Fruit fly (Drosophila melanogaster) whole organism, embryonic: ENCODE measurements around the gene CG7342.

Source experiments
- ATbp ChIP-seq: fragments of 200-800 bp; sonication (Bioruptor generic); optimal IDR thresholded peaks from 2 replicates; lab custom pipeline; 2017; ENCODE audit warnings: missing biosample characterization, mild to moderate bottlenecking, missing genetic modification characterization, missing genetic modification reagents
- Aef1 ChIP-seq: fragments of 200-800 bp; sonication (Bioruptor generic); IDR thresholded peaks from 3 replicates; pipeline ENCODE4 v1.3.6; 2022; ENCODE audit warnings: missing biosample characterization, missing genetic modification characterization
- BtbVII ChIP-seq: fragments of 200-800 bp; sonication (Bioruptor generic); optimal IDR thresholded peaks from 3 replicates; lab custom pipeline; 2017; ENCODE audit warnings: missing biosample characterization, mild to moderate bottlenecking, missing genetic modification characterization
- Bteb2 ChIP-seq: fragments of 200-800 bp; sonication (Bioruptor generic); optimal IDR thresholded peaks from 2 replicates; lab custom pipeline; 2016; ENCODE audit warnings: missing biosample characterization, missing genetic modification characterization
- CG10321 ChIP-seq: fragments of 200-800 bp; sonication (Bioruptor generic); IDR thresholded peaks from 2 replicates; pipeline ENCODE4 v1.3.6; 2022; ENCODE audit warnings: missing biosample characterization, missing genetic modification characterization
- CG12769 ChIP-seq: fragments of 200-800 bp; sonication (Bioruptor generic); optimal IDR thresholded peaks from 2 replicates; lab custom pipeline; 2019; ENCODE audit warnings: missing biosample characterization, mild to moderate bottlenecking, missing genetic modification characterization, moderate library complexity
- CG16813 ChIP-seq: fragments of 200-800 bp; sonication (Bioruptor generic); IDR thresholded peaks from 3 replicates; pipeline ENCODE4 v1.3.6; 2022; ENCODE audit warnings: missing biosample characterization, missing genetic modification characterization; ENCODE audit not compliant: partially characterized antibody
- CG1832 ChIP-seq: fragments of 200-800 bp; sonication (Bioruptor generic); optimal IDR thresholded peaks from 2 replicates; lab custom pipeline; 2017; ENCODE audit warnings: missing biosample characterization, mild to moderate bottlenecking, missing genetic modification characterization, inconsistent platforms
- CG18764 ChIP-seq: fragments of 200-800 bp; sonication (Bioruptor generic); optimal IDR thresholded peaks from 3 replicates; lab custom pipeline; 2016; ENCODE audit warnings: missing biosample characterization, missing genetic modification characterization
- CG2129 ChIP-seq: fragments of 200-800 bp; sonication (Bioruptor generic); IDR thresholded peaks from 2 replicates; pipeline ENCODE4 v1.3.6; 2022; ENCODE audit warnings: missing biosample characterization, missing genetic modification characterization; ENCODE audit not compliant: partially characterized antibody
- CG2678 ChIP-seq: fragments of 200-800 bp; sonication (Bioruptor generic); optimal IDR thresholded peaks from 3 replicates; lab custom pipeline; 2019; ENCODE audit warnings: missing biosample characterization, mild to moderate bottlenecking, missing genetic modification characterization, moderate library complexity
- CG2875 ChIP-seq: fragments of 200-800 bp; sonication (Bioruptor generic); optimal IDR thresholded peaks from 2 replicates; lab custom pipeline; 2017; ENCODE audit warnings: missing biosample characterization, mild to moderate bottlenecking, missing genetic modification characterization, missing genetic modification reagents
- CG32532 ChIP-seq: fragments of 200-800 bp; sonication (Bioruptor generic); IDR thresholded peaks from 2 replicates; pipeline ENCODE4 v1.3.6; 2022; ENCODE audit warnings: missing biosample characterization, missing genetic modification characterization
- CG32767 ChIP-seq: fragments of 200-800 bp; sonication (Bioruptor generic); IDR thresholded peaks from 2 replicates; pipeline ENCODE4 v1.3.6; 2022; ENCODE audit warnings: missing biosample characterization, missing genetic modification characterization
- CG34224 ChIP-seq: fragments of 200-800 bp; sonication (Bioruptor generic); IDR thresholded peaks from 3 replicates; pipeline ENCODE4 v1.3.6; 2022; ENCODE audit warnings: missing biosample characterization, missing genetic modification characterization; ENCODE audit not compliant: partially characterized antibody
- CG34376 ChIP-seq: fragments of 200-800 bp; sonication (Bioruptor generic); optimal IDR thresholded peaks from 2 replicates; lab custom pipeline; 2018; ENCODE audit warnings: missing biosample characterization, mild to moderate bottlenecking, missing genetic modification characterization
- CG7928 ChIP-seq: fragments of 200-800 bp; sonication (Bioruptor generic); optimal IDR thresholded peaks from 2 replicates; lab custom pipeline; 2017; ENCODE audit warnings: missing biosample characterization, mild to moderate bottlenecking, missing genetic modification characterization
- CG7963 ChIP-seq: fragments of 200-800 bp; sonication (Bioruptor generic); IDR thresholded peaks from 3 replicates; pipeline ENCODE4 v1.3.6; 2022; ENCODE audit warnings: missing biosample characterization, missing genetic modification characterization; ENCODE audit not compliant: partially characterized antibody
- CG8290 ChIP-seq, 3 experiments: fragments of 200-800 bp; sonication (Bioruptor generic); optimal IDR thresholded peaks; 2 replicates each; lab custom pipeline; 2016 to 2019; ENCODE audit warnings: missing biosample characterization in 3 of 3, missing genetic modification characterization in 3 of 3, mild to moderate bottlenecking in 2 of 3, moderate library complexity in 1 of 3
- CG9876 ChIP-seq: fragments of 200-800 bp; sonication (Bioruptor generic); optimal IDR thresholded peaks from 2 replicates; lab custom pipeline; 2016; ENCODE audit warnings: missing biosample characterization, missing genetic modification characterization
- Doc3 ChIP-seq: fragments of 200-800 bp; sonication (Bioruptor generic); IDR thresholded peaks from 3 replicates; pipeline ENCODE4 v1.3.6; 2022; ENCODE audit warnings: missing biosample characterization, missing genetic modification characterization; ENCODE audit not compliant: partially characterized antibody
- Drgx ChIP-seq: fragments of 200-800 bp; sonication (Bioruptor generic); IDR thresholded peaks from 2 replicates; pipeline ENCODE4 v1.3.6; 2022; ENCODE audit warnings: missing biosample characterization, missing genetic modification characterization
- E2f2 ChIP-seq: fragments of 200-800 bp; sonication (Bioruptor generic); IDR thresholded peaks from 2 replicates; pipeline ENCODE4 v1.3.6; 2022; ENCODE audit warnings: missing biosample characterization, missing genetic modification characterization
- Eip74EF ChIP-seq, 2 experiments: fragments of 200-800 bp in 1 of 2; fragments of >200 bp in 1 of 2; sonication (Bioruptor generic) in 1 of 2; optimal IDR thresholded peaks; 2 replicates each; lab custom pipeline; 2017 to 2019; ENCODE audit warnings: missing biosample characterization in 2 of 2, missing genetic modification characterization in 2 of 2, mild to moderate bottlenecking in 1 of 2, moderate library complexity in 1 of 2
- Fer1 ChIP-seq: fragments of 200-800 bp; sonication (Bioruptor generic); optimal IDR thresholded peaks from 2 replicates; lab custom pipeline; 2017; ENCODE audit warnings: missing biosample characterization, mild to moderate bottlenecking, missing genetic modification characterization
- HLHmδ ChIP-seq: fragments of 200-800 bp; sonication (Bioruptor generic); optimal IDR thresholded peaks from 2 replicates; lab custom pipeline; 2018; ENCODE audit warnings: missing biosample characterization, mild to moderate bottlenecking, missing genetic modification characterization, moderate library complexity
- Med ChIP-seq: fragments of 200-800 bp; sonication (Bioruptor generic); peaks from one replicate; lab custom pipeline; 2016; ENCODE audit warnings: missing biosample characterization, missing genetic modification characterization, mild to moderate bottlenecking, inconsistent platforms, moderate library complexity
- Nf-YC ChIP-seq: fragments of 200-800 bp; optimal IDR thresholded peaks from 3 replicates; lab custom pipeline; 2019; ENCODE audit warnings: missing biosample characterization, mild to moderate bottlenecking, missing genetic modification characterization, moderate library complexity
- Pdp1 ChIP-seq, 2 experiments: fragments of 200-800 bp; sonication (Bioruptor generic); optimal IDR thresholded peaks; 3 replicates each; lab custom pipeline; 2016; ENCODE audit warnings: missing biosample characterization in 2 of 2, missing genetic modification characterization in 2 of 2, mild to moderate bottlenecking in 1 of 2, moderate library complexity in 1 of 2
- Ravus ChIP-seq: fragments of 200-800 bp; sonication (Bioruptor generic); IDR thresholded peaks from 2 replicates; pipeline ENCODE4 v1.3.6; 2022; ENCODE audit warnings: missing biosample characterization, missing genetic modification characterization
- abd-A ChIP-seq: fragments of 200-800 bp; sonication (Bioruptor generic); optimal IDR thresholded peaks from 3 replicates; lab custom pipeline; 2019; ENCODE audit warnings: missing biosample characterization, mild to moderate bottlenecking, missing genetic modification characterization, moderate library complexity
- crp ChIP-seq, 2 experiments: fragments of 200-800 bp; sonication (Bioruptor generic); optimal IDR thresholded peaks; 2 replicates in 1 of 2; 3 replicates in 1 of 2; lab custom pipeline; 2017; ENCODE audit warnings: missing biosample characterization in 2 of 2, missing genetic modification characterization in 2 of 2, mild to moderate bottlenecking in 1 of 2, moderate library complexity in 1 of 2
- cwo ChIP-seq: fragments of 200-800 bp; sonication (Bioruptor generic); optimal IDR thresholded peaks from 3 replicates; lab custom pipeline; 2017; ENCODE audit warnings: missing biosample characterization, missing genetic modification characterization, mild to moderate bottlenecking, moderate library complexity, missing genetic modification reagents
- kay ChIP-seq: fragments of 200-800 bp; sonication (Bioruptor generic); optimal IDR thresholded peaks from 2 replicates; lab custom pipeline; 2016; ENCODE audit warnings: missing biosample characterization, missing genetic modification characterization
- lab ChIP-seq: fragments of 200-800 bp; sonication (Bioruptor generic); optimal IDR thresholded peaks from 3 replicates; lab custom pipeline; 2017; ENCODE audit warnings: missing biosample characterization, missing genetic modification characterization, mild to moderate bottlenecking, moderate library complexity, missing genetic modification reagents
- mirr ChIP-seq: fragments of 200-800 bp; sonication (Bioruptor generic); optimal IDR thresholded peaks from 3 replicates; lab custom pipeline; 2018; ENCODE audit warnings: missing biosample characterization, mild to moderate bottlenecking, missing genetic modification characterization
- nmo ChIP-seq: fragments of 200-800 bp; sonication (Bioruptor generic); optimal IDR thresholded peaks from 2 replicates; lab custom pipeline; 2018; ENCODE audit warnings: missing biosample characterization, mild to moderate bottlenecking, missing genetic modification characterization, moderate library complexity
- pnt ChIP-seq: fragments of 200-800 bp; sonication (Bioruptor generic); optimal IDR thresholded peaks from 3 replicates; lab custom pipeline; 2016; ENCODE audit warnings: missing biosample characterization, missing genetic modification characterization
- ranshi ChIP-seq: fragments of 200-800 bp; sonication (Bioruptor generic); IDR thresholded peaks from 2 replicates; pipeline ENCODE4 v1.3.6; 2022; ENCODE audit warnings: missing biosample characterization, missing genetic modification characterization
- sens ChIP-seq: fragments of 200-800 bp; sonication (Bioruptor generic); peaks from one replicate; lab custom pipeline; 2016; ENCODE audit warnings: missing biosample characterization, missing genetic modification characterization
- sna ChIP-seq: fragments of 200-800 bp; sonication (Bioruptor generic); IDR thresholded peaks from 2 replicates; pipeline ENCODE4 v1.3.6; 2022; ENCODE audit warnings: missing biosample characterization, missing genetic modification characterization; ENCODE audit not compliant: partially characterized antibody
- so ChIP-seq: fragments of 200-800 bp; sonication (Bioruptor generic); IDR thresholded peaks from 3 replicates; pipeline ENCODE4 v1.3.6; 2022; ENCODE audit warnings: missing biosample characterization, missing genetic modification characterization
- tna ChIP-seq: fragments of 200-800 bp; sonication (Bioruptor generic); IDR thresholded peaks from 2 replicates; pipeline ENCODE4 v1.3.6; 2022; ENCODE audit warnings: missing biosample characterization, missing genetic modification characterization; ENCODE audit not compliant: partially characterized antibody
- vvl ChIP-seq: fragments of 200-800 bp; sonication (Bioruptor generic); IDR thresholded peaks from 2 replicates; pipeline ENCODE4 v1.3.6; 2022; ENCODE audit warnings: missing biosample characterization, missing genetic modification characterization
- wdn ChIP-seq: fragments of 200-800 bp; sonication (Bioruptor generic); IDR thresholded peaks from 2 replicates; pipeline ENCODE4 v1.3.6; 2022; ENCODE audit warnings: missing biosample characterization, missing genetic modification characterization
- zen2 ChIP-seq: fragments of 200-800 bp; sonication (Bioruptor generic); IDR thresholded peaks from 3 replicates; pipeline ENCODE4 v1.3.6; 2022; ENCODE audit warnings: missing biosample characterization, missing genetic modification characterization; ENCODE audit not compliant: partially characterized antibody
- zf30C ChIP-seq: fragments of 200-800 bp; sonication (Bioruptor generic); optimal IDR thresholded peaks from 3 replicates; lab custom pipeline; 2018; ENCODE audit warnings: missing biosample characterization, mild to moderate bottlenecking, missing genetic modification characterization

The CG7342 gene

DNA sequence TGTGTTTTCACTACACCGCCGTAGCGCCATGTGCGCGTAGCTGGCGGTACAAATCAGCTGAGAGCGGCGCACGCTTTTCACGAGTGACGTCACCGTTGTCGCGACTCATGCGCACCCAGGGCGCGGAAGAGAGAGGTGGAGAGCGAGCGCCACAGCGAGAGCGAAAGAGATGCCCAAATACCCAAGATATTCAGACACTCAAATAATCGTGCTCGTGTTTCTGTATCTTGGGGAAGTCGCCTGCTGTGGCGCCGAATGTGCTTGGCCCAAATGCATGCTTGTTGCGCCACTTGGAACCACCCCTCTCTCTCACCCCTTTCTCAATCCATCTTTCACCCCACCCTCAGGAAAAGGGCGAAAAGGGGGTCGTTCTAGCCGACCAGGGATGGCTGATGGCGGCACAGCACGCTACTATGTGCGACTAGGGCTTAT, 29.5 kb downstream of the CG7342 start, which contains the start of gene CG6231:
Gene CG6231 (minus strand): TSS at position 34 of the 432 bp plus-strand sequence.
- peak; percentile 5 for TF ChIP-seq lab (GFP tag; lab: Kevin White, UChicago)
- no peak for TF ChIP-seq CG2875 (GFP tag; lab: Kevin White, UChicago)
- no peak for TF ChIP-seq Ravus (GFP tag; lab: Robert Waterston, UW)
- peak in 1 of 2 experiments; percentile 5 for TF ChIP-seq Eip74EF (GFP tag; optimal IDR thresholded peaks at IDR 0.05; lab: Kevin White, UChicago)
- TF ChIP-seq CG2129, result no peak
- TF ChIP-seq zf30C, result peak; percentile 18
- TF ChIP-seq CG9876, result no peak
- TF ChIP-seq nmo (GFP tag; lab: Kevin White, UChicago), result no peak
- 0 out of 3 replicates have a peak, but pooled peaks have one; percentile 18 for TF ChIP-seq CG7963 (GFP tag; lab: Robert Waterston, UW)
- peak; percentile 94 for TF ChIP-seq BtbVII (GFP tag; lab: Kevin White, UChicago)
- TF ChIP-seq ATbp (GFP tag; lab: Kevin White, UChicago), result peak; percentile 30
- peak; percentile 27; the same call in 1 of the 2 replicates for TF ChIP-seq CG32532 (GFP tag; lab: Robert Waterston, UW)
- TF ChIP-seq CG34224, result peak; percentile 57
- peak in 1 of 2 experiments; percentile 43 for TF ChIP-seq Pdp1 (GFP tag; optimal IDR thresholded peaks at IDR 0.05; lab: Kevin White, UChicago)
- no peak for TF ChIP-seq wdn (GFP tag; lab: Robert Waterston, UW)
- TF ChIP-seq vvl, result peak; percentile 46; the same call in 1 of the 2 replicates
- peak; percentile 54; the same call in 1 of the 2 replicates for TF ChIP-seq CG32767 (GFP tag; lab: Robert Waterston, UW)
- TF ChIP-seq zen2 (GFP tag; lab: Robert Waterston, UW), result peak; percentile 73
- TF ChIP-seq mirr (GFP tag; lab: Kevin White, UChicago), result peak; percentile 4
- TF ChIP-seq E2f2 (GFP tag; lab: Robert Waterston, UW), result peak; percentile 20; the same call in 1 of the 2 replicates
- peak; percentile 19; the same call in 1 of the 3 replicates for TF ChIP-seq Doc3 (GFP tag; lab: Robert Waterston, UW)
- TF ChIP-seq CG10321 (GFP tag; lab: Robert Waterston, UW), result peak; percentile 62
- TF ChIP-seq CG8290 (GFP tag; optimal IDR thresholded peaks at IDR 0.05; lab: Kevin White, UChicago), result no peak
- TF ChIP-seq CG8290 (tag; optimal IDR thresholded peaks at IDR 0.05; lab: Kevin White, UChicago), result peak in 1 of 2 experiments; percentile 41
- peak; percentile 19; the same call in 1 of the 2 replicates for TF ChIP-seq tna (GFP tag; lab: Robert Waterston, UW)
- TF ChIP-seq pnt, result peak; percentile 14
- TF ChIP-seq CG16813 (GFP tag; lab: Robert Waterston, UW), result peak; percentile 35; the same call in 1 of the 3 replicates
- peak; percentile 80 for TF ChIP-seq cwo
- TF ChIP-seq Fer1 (GFP tag; lab: Kevin White, UChicago), result peak; percentile 30
- TF ChIP-seq sens (GFP tag; lab: Kevin White, UChicago), result peak; percentile 31
- TF ChIP-seq HLHmδ (GFP tag; lab: Kevin White, UChicago), result peak; percentile 9
- TF ChIP-seq CG18764, result no peak
- TF ChIP-seq Bteb2 (GFP tag; lab: Kevin White, UChicago), result no peak
- no peak for TF ChIP-seq Aef1 (GFP tag; lab: Robert Waterston, UW)
- peak; percentile 64 for TF ChIP-seq CG1832
- TF ChIP-seq ranshi (GFP tag; lab: Robert Waterston, UW), result 0 out of 2 replicates have a peak, but pooled peaks have one; percentile 14
- TF ChIP-seq CG7928, result peak; percentile 75
- TF ChIP-seq so (GFP tag; lab: Robert Waterston, UW), result peak; percentile 64; the same call in 1 of the 3 replicates
- peak; percentile 65 for TF ChIP-seq sna (GFP tag; lab: Robert Waterston, UW)
- TF ChIP-seq Med (GFP tag; lab: Kevin White, UChicago), result peak; percentile 58
- peak; percentile 2 for TF ChIP-seq CG2678 (tag; lab: Kevin White, UChicago)
- TF ChIP-seq Drgx, result 0 out of 2 replicates have a peak, but pooled peaks have one; percentile 45
- TF ChIP-seq abd-A (tag; lab: Kevin White, UChicago), result peak; percentile 62
- peak; percentile 9 for TF ChIP-seq CG12769
- peak in 1 of 2 experiments; percentile 75 for TF ChIP-seq crp (GFP tag; optimal IDR thresholded peaks at IDR 0.05; lab: Kevin White, UChicago)
- TF ChIP-seq Nf-YC (tag; lab: Kevin White, UChicago), result peak; percentile 11
- peak; percentile 5 for TF ChIP-seq CG34376 (GFP tag; lab: Kevin White, UChicago)
- peak; percentile 8 for TF ChIP-seq kay (GFP tag; lab: Kevin White, UChicago)
